Worm (Caenorhabditis elegans): ENCODE data around the gene C27D6.11.

DNA sequence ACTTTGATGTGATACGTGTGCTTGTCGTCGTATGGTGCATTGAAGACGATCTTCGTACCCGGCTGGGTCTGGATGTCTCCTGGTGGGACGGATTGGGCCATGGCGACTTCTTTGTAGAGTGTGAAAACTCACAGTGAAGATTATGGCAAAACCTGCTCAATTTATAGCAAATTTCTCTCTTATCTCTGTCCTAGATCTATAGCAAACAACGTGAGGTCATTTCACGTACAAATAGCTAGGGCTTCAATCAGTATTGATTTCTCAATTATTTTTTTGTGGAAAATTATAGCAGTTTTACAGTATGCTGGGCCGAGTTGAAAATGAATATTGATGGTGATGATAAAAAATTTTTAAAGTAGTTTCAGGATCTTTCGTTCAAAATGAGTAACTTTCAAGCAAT lies 4.0 kb downstream of the C27D6.11 start, which contains the start of gene msp-45:
- no peak for TF ChIP-seq egl-27 (tag; optimal IDR thresholded peaks at IDR 0.05)
- no peak for TF ChIP-seq snpc-4 (tag; optimal IDR thresholded peaks at IDR 0.05)
- no peak for TF ChIP-seq nhr-6 (tag; optimal IDR thresholded peaks at IDR 0.05)
- no peak for TF ChIP-seq sma-3 (GFP tag; optimal IDR thresholded peaks at IDR 0.05)
- TF ChIP-seq mdl-1 (tag; optimal IDR thresholded peaks at IDR 0.05): no peak
